Fruit fly (Drosophila melanogaster): ENCODE results near the gene Csp.

- TF ChIP-seq dsf (GFP tag; optimal IDR thresholded peaks at IDR 0.05; ENCODE audit: borderline replicate concordance) = no peak
- no peak for TF ChIP-seq Dif (GFP tag; optimal IDR thresholded peaks at IDR 0.05; ENCODE audit: partially characterized antibody)
- no peak for TF ChIP-seq psq (GFP tag; optimal IDR thresholded peaks at IDR 0.05)
- TF ChIP-seq br (GFP tag; optimal IDR thresholded peaks at IDR 0.05) = no peak
- no peak for TF ChIP-seq Sp1 (GFP tag; optimal IDR thresholded peaks at IDR 0.05)
- TF ChIP-seq Vsx2 (GFP tag; optimal IDR thresholded peaks at IDR 0.05; ENCODE audit: partially characterized antibody) = no peak
Measured at dm6 chr3L:22273529-22274301, 6.5 kb downstream of the Csp start, which contains the start of gene Srpk79D.

All from whole organism, wandering third instar larva.